Worm (Caenorhabditis elegans) whole organism, L1 larva: ENCODE results near the gene K10C2.12.

Experiments
- ceh-63 ChIP-seq: fragments of 200-800 bp; sonication (Bioruptor generic); optimal IDR thresholded peaks from 2 replicates; lab custom pipeline; 2018; ENCODE audit warnings: mild to moderate bottlenecking, missing genetic modification characterization, missing compliant biosample characterization
- fkh-10 ChIP-seq: sonication (generic microtip); optimal IDR thresholded peaks from 2 replicates; lab custom pipeline; 2017; ENCODE audit warnings: missing biosample characterization, missing genetic modification reagents, missing genetic modification characterization
- lin-15B ChIP-seq: fragments of 150-350 bp; sonication (generic microtip); optimal IDR thresholded peaks from 3 replicates; lab custom pipeline; 2014; ENCODE audit warnings: missing biosample characterization, missing genetic modification characterization
- lsy-2 ChIP-seq, 2 experiments: fragments of 150-350 bp; optimal IDR thresholded peaks; 2 replicates each; lab custom pipeline; 2014; ENCODE audit warnings: missing biosample characterization in 2 of 2, missing genetic modification characterization in 2 of 2
- nhr-90 ChIP-seq: sonication (generic microtip); optimal IDR thresholded peaks from 2 replicates; lab custom pipeline; 2016; ENCODE audit warnings: mild to moderate bottlenecking, missing genetic modification characterization, missing compliant biosample characterization; ENCODE audit not compliant: poor library complexity
- pag-3 ChIP-seq: sonication (generic microtip); optimal IDR thresholded peaks from 2 replicates; lab custom pipeline; 2017; ENCODE audit warnings: missing genetic modification characterization, mild to moderate bottlenecking, missing compliant biosample characterization, antibody characterized with exemption, borderline replicate concordance; ENCODE audit not compliant: insufficient read depth
- pqm-1 ChIP-seq: sonication (generic microtip); optimal IDR thresholded peaks from 3 replicates; lab custom pipeline; 2017; ENCODE audit warnings: missing biosample characterization, missing genetic modification characterization
- unc-130 ChIP-seq: fragments of 150-350 bp; optimal IDR thresholded peaks from 2 replicates; lab custom pipeline; 2017; ENCODE audit warnings: missing biosample characterization, missing genetic modification characterization, inconsistent platforms
- unc-62 ChIP-seq: fragments of 150-350 bp; optimal IDR thresholded peaks from 2 replicates; lab custom pipeline; 2014; ENCODE audit warnings: missing biosample characterization, missing genetic modification reagents, missing genetic modification characterization
- ztf-11 ChIP-seq, 2 experiments: sonication (generic microtip); optimal IDR thresholded peaks; 2 replicates each; lab custom pipeline; 2016 to 2017; ENCODE audit warnings: missing genetic modification characterization in 2 of 2, missing biosample characterization in 1 of 2, missing compliant biosample characterization in 1 of 2
- ztf-4 ChIP-seq: fragments of 150-350 bp; optimal IDR thresholded peaks from 2 replicates; lab custom pipeline; 2014; ENCODE audit warnings: missing biosample characterization, missing genetic modification characterization

ce11 chrX:6408286-6408685, 12.3 kb downstream of the K10C2.12 start:
- TF ChIP-seq ztf-11 (tag; optimal IDR thresholded peaks at IDR 0.05; lab: Kevin White, UChicago) (no peak), lsy-2 (tag; optimal IDR thresholded peaks at IDR 0.05; lab: Kevin White, UChicago) (no peak), unc-62 (GFP tag; lab: Kevin White, UChicago) (no peak), pqm-1 (tag; lab: Kevin White, UChicago) (no peak), lin-15B (tag; lab: Kevin White, UChicago) (no peak), ceh-63 (GFP tag; lab: Kevin White, UChicago) (no peak), pag-3 (tag; lab: Kevin White, UChicago) (no peak), ztf-4 (tag; lab: Kevin White, UChicago) (no peak), unc-130 (tag; lab: Kevin White, UChicago) (no peak), fkh-10 (GFP tag; lab: Kevin White, UChicago) (no peak), nhr-90 (tag; lab: Kevin White, UChicago) (no peak)
